Worm (Caenorhabditis elegans) whole organism, L4 larva: ENCODE results near the gene C06E1.11.

ENCODE experiments used
- lin-39 ChIP-seq: fragments of 150-350 bp; optimal IDR thresholded peaks from 2 replicates; lab custom pipeline; 2014; ENCODE audit warnings: missing biosample characterization, missing genetic modification reagents, missing genetic modification characterization
- lir-3 ChIP-seq: sonication (generic microtip); optimal IDR thresholded peaks from 2 replicates; lab custom pipeline; 2016; ENCODE audit warnings: mild to moderate bottlenecking, missing genetic modification characterization, missing compliant biosample characterization
- spr-3 ChIP-seq: fragments of 200-800 bp; sonication (Bioruptor generic); optimal IDR thresholded peaks from 2 replicates; lab custom pipeline; 2018; ENCODE audit warnings: mild to moderate bottlenecking, missing genetic modification characterization, missing compliant biosample characterization
- unc-130 ChIP-seq: sonication (generic microtip); optimal IDR thresholded peaks from 2 replicates; lab custom pipeline; 2016; ENCODE audit warnings: missing genetic modification reagents, missing genetic modification characterization, missing compliant biosample characterization

ce11 chrIII:8596692-8597091, 19.8 kb downstream of the C06E1.11 start:
- TF ChIP-seq unc-130 (GFP tag; lab: Kevin White, UChicago) (no peak), lin-39 (tag; lab: Kevin White, UChicago) (no peak), lir-3 (no peak), spr-3 (GFP tag; lab: Kevin White, UChicago) (no peak)
